Fruit fly (Drosophila melanogaster) S2 (cell line): Measurements from ENCODE around the gene Zwilch.

Experiments used
- CG8478 ChIP-seq: fragments of >200 bp; optimal IDR thresholded peaks from 2 replicates; lab custom pipeline; 2018
- CTCF ChIP-seq, 2 experiments: fragments of >200 bp; optimal IDR thresholded peaks; 2 replicates each; lab custom pipeline; 2018

The Zwilch gene

dm6 chr3R:31240023-31240422, 26.8 kb upstream of the Zwilch start:
- TF ChIP-seq CTCF (optimal IDR thresholded peaks at IDR 0.05; lab: Kevin White, UChicago) (no peak), CG8478 (lab: Kevin White, UChicago) (no peak)

DNA sequence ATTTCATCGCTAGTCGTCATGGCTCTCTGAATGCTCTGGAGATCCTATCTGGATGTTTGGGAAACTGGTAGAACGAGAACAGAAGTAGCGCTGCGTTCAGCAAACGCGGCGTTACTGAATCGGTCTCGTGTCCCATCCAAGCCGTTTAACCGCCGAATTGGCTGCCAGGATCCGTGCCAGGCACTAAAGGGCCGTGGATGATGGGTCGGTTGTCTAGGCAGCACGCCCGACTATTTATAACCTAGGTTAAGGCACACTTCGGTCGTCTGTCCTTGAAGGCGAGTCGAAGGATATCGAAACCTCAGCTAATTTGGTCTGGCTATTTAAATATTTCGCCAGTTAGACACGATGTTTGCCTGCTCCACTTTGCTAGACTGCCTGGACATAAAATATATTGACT, 22.1 kb upstream of the Zwilch start, which contains the start of gene CG15564:
Gene CG15564, minus strand, starts transcription at position 101 of the 400 bp plus-strand sequence.
- TF ChIP-seq CG8478 (lab: Kevin White, UChicago), result no peak
- TF ChIP-seq CTCF (optimal IDR thresholded peaks at IDR 0.05; lab: Kevin White, UChicago), result no peak

DNA sequence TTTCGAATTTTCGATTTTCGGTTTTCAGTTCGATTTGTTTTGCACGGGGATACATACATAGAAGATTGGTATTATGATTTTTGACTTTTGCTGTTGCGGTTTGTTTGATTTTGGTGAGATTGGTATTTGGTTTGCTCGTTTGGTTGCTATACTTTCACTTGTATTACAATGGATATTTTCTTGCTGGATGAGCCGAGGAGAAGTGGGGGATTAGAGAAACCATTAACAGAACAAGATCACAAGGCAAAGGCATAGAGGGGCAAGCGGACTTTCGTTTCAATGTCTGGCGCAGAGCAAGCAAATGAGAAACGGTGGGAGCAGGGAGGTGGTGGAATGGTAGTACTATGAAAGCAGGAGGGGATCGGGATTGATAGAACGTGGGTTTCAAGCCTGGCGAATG, 19.1 kb upstream of the Zwilch start, which contains the start of gene CG15563:
Gene CG15563, minus strand, starts transcription at position 101 of the 400 bp plus-strand sequence.
- TF ChIP-seq CTCF (optimal IDR thresholded peaks at IDR 0.05; lab: Kevin White, UChicago) (no peak), CG8478 (lab: Kevin White, UChicago) (no peak)

DNA sequence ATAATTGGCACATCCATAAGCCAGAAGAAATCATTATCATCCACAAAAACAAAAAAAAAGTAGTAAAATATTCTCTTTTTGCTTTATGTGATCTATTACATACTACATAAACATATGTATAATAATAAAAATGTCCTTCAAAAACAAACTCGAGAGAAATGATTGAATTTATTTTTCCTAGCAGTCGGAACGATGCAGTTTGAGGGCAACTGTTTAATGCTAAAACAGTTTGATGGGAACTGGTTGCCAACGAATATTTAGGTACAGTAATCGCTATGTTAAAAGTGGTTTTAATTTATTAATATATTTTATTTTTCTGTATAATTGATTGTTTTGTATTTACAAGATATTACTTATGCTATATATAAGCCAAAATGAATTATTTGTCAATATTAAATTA, 18.0 kb upstream of the Zwilch start:
- TF ChIP-seq CG8478 (lab: Kevin White, UChicago) (no peak), CTCF (optimal IDR thresholded peaks at IDR 0.05; lab: Kevin White, UChicago) (peak in 1 of 2 experiments; percentile 9)

DNA sequence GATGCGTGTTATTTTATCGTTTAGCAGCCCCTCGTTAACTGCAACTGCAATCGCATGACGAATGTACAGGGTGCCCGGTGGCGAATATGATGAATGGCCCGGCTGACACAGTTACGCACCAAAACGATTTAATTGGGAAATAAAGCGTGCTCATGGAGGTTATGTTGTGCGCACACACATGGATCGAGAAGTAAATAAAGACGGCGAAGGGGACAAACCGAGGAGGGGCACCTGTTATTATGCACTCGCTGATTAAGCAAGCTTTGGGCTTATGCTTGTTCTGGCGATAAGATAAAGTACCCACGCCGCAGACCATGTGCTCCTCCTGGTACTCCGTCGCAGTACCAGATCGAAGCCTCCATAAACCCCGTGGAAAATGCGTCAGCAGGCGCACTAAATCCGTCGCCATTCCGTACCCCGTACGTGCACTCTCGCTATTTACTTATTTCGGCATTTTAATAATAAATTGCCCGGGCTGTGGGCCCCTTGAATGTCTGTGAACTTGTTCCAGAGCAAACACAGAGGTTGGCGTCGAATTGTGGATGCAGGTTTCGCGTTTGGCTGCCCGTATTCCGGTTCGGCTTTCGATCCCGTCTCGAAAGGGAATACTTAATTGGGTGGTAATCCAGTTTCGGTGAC, 12.0 kb upstream of the Zwilch start:
- TF ChIP-seq CTCF (optimal IDR thresholded peaks at IDR 0.05; lab: Kevin White, UChicago) (no peak), CG8478 (lab: Kevin White, UChicago) (no peak)

DNA sequence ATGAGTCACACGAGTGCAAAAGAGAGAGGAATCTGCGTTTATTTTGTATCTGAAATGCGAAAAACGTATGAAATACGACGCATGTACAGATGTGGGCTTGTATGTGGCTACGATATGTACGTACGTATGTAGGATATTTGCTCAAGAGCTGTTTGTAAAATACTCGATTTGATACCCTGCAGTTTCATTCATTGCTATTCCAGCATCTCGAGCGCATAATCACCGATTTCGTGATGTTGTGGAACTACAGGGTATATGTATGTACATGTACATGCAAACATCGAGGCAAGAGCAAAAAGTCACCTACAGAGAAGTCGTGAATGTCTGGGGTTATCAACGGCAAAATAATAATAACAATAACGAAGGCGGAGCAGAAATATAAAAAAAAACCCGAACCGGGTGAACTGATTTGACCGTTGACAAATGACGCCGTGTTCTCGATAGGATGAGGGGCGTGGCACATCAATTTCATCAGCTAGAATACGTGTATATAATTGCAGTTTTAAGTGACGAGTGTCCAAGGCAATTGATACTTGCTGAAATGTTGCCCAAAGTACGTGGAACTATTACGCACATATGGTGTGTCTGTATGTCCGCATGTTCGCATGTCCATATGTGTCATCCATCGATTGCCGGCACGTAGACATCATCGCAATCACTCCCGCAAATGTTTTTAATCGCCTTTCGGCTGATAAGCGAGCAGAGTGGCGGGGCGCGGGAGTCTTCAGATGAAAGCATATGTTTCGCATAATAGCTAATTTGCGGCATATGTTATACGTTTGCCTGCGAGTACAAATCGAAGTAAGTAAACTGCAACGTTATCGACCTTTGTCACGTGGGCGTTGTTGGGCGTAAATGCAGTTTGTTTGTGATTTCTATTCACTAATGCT, 11.0 kb upstream of the Zwilch start:
- TF ChIP-seq CG8478 (lab: Kevin White, UChicago) (no peak), CTCF (optimal IDR thresholded peaks at IDR 0.05; lab: Kevin White, UChicago) (no peak)

DNA sequence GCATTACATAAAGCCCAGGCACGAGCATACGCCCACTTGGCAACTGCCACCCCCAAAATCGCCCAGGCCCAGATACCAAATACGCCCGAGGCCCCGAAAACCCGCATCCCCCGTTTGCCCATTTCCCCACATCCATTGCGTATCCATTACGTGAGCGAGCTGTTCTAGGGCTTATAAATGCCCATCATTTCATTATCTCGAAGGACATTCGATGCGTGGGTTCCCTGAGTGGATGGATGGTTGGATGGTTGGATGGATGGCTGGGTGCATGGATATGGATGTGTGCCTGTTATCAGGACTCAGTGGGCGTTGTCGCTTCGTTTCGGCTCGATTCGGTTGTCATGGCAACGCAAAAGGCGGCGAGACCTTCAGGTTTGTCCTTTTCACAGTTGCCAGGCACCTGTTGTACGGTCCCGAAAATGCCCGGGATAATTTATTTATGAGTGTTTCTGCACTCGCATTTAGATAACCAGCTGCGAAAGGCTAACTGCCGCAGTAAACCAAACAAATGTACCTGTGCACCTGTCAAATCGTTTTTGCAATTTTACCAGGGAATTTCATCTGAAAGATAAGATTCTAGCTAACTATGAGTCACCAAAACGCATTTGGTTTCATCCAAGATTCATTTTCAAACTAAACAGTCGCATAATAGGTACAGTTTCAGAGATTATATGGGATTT, 9.9 kb upstream of the Zwilch start:
- TF ChIP-seq CTCF (optimal IDR thresholded peaks at IDR 0.05; lab: Kevin White, UChicago), result no peak
- TF ChIP-seq CG8478 (lab: Kevin White, UChicago), result no peak

DNA sequence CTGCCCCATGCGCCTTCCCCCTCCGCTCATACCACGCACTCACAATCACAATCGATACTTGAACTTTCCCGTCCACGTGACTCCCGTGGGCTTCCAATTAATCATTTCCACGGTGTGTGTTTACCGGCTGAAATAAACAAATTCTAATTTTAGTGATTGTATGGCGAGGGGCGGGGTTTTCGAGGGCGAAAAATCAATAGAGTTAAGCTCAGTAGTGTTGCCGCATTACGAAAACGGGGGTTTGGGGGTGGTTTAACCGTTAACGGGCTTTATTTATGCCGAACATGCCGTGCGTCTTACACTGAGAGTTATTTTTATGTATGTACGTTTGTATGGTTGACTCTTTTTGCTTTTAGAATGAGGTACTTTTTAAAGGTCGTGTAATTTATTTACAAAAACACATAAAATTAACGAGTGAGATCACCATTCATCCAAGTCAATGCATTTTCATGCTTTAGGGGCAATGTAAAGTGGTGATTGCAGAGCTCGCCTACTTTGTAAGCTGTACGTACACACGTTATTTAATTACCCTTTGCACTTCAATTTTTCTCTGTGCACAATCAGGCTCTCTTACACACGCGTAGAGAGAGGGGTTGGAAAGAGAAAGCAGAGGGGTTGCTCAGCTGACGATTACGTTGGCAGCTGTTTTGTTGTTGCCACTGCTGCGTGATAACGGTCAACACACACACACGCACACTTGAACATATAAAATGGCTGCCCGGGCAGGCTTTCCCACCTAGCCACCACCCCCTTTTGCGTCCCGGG, 9.1 kb upstream of the Zwilch start:
- TF ChIP-seq CTCF (optimal IDR thresholded peaks at IDR 0.05; lab: Kevin White, UChicago) (no peak), CG8478 (lab: Kevin White, UChicago) (no peak)

- TF ChIP-seq CG8478 (lab: Kevin White, UChicago) (no peak), CTCF (optimal IDR thresholded peaks at IDR 0.05; lab: Kevin White, UChicago) (no peak)
Observed at dm6 chr3R:31221337-31222047, 8.3 kb upstream of the Zwilch start.

DNA sequence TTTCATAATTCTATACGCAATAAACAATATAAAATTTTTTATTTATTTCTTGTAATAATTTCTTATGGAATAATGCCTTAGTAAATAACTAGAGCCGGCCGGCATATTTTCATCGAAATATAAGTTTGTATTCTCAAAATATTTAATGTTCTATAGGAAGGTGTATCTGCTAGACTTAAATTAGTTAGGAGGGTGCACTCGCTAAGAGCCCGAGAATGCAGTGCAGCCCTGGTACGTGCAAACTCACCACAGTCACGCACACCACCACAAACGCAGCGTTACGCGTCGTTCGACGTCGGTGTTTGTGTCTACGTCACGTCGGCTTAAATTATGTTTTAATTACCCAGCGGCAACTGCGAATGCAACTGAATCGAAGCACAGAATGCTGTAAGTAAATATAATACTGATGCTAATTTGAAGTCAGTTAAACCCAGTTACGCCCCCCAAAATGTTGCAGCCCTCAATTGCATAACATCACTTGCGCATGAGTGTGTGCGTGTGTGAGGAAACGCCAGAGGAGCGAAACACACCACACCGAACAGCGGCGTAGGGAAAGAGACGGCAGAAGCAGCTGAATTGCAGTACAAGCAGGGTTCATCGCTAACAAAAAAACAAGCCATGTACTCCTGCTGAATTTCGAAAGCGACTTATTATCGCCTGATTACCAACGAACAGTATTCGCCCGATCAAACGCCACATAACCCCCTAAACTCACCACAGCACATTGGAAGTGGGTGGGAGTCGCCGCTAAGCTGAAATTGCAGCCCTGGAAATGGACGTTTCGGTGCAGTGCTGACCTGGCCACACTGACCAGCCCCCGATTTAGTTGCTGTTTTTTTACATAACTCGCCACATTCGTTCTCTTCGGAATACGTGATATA, 7.5 kb upstream of the Zwilch start, which contains the start of gene CG12054:
Gene CG12054, plus strand, starts transcription at position 247 of the 881 bp plus-strand sequence.
- no peak for TF ChIP-seq CG8478 (lab: Kevin White, UChicago)
- TF ChIP-seq CTCF (optimal IDR thresholded peaks at IDR 0.05; lab: Kevin White, UChicago), result peak; percentile 55 to 58

- TF ChIP-seq CG8478 (lab: Kevin White, UChicago) (no peak), CTCF (optimal IDR thresholded peaks at IDR 0.05; lab: Kevin White, UChicago) (peak; percentile 75 to 82)
Observed at dm6 chr3R:31218997-31219992, 6.1 kb upstream of the Zwilch start, which contains the start of gene ATPsynC. ATPsynC (minus strand) TSS chr3R:31219630.
